Worm (Caenorhabditis elegans) whole organism, late embryonic: ENCODE data around the gene atg-7.

Experiments used
- ama-1 ChIP-seq: fragments of 150-350 bp; optimal IDR thresholded peaks from 2 replicates; lab custom pipeline; 2014
- dmd-4 ChIP-seq: sonication (generic microtip); optimal IDR thresholded peaks from 2 replicates; lab custom pipeline; 2016; ENCODE audit warnings: borderline replicate concordance, missing genetic modification characterization, missing compliant biosample characterization
- eyg-1 ChIP-seq: sonication (generic microtip); optimal IDR thresholded peaks from 2 replicates; lab custom pipeline; 2016; ENCODE audit warnings: missing genotype, missing genetic modification characterization, missing compliant biosample characterization
- lin-11 ChIP-seq: fragments of 200-800 bp; sonication (Bioruptor generic); optimal IDR thresholded peaks from 2 replicates; lab custom pipeline; 2018; ENCODE audit warnings: mild to moderate bottlenecking, missing genetic modification characterization, missing compliant biosample characterization
- nhr-11 ChIP-seq: fragments of 150-350 bp; optimal IDR thresholded peaks from 2 replicates; lab custom pipeline; 2014; ENCODE audit warnings: missing biosample characterization, missing genetic modification characterization
- pha-4 ChIP-seq: fragments of 150-350 bp; optimal IDR thresholded peaks from 2 replicates; lab custom pipeline; 2018; ENCODE audit warnings: missing biosample characterization, missing genetic modification reagents, missing genetic modification characterization
- pqm-1 ChIP-seq: sonication (generic microtip); optimal IDR thresholded peaks from 2 replicates; lab custom pipeline; 2016; ENCODE audit warnings: missing genetic modification characterization, missing compliant biosample characterization
- unc-86 ChIP-seq: sonication (generic microtip); optimal IDR thresholded peaks from 2 replicates; lab custom pipeline; 2016; ENCODE audit warnings: missing genetic modification characterization, missing compliant biosample characterization
- ztf-16 ChIP-seq: sonication (generic microtip); optimal IDR thresholded peaks from 2 replicates; lab custom pipeline; 2017; ENCODE audit warnings: missing genetic modification characterization, missing compliant biosample characterization

- TF ChIP-seq ama-1 (lab: Kevin White, UChicago) (no peak), eyg-1 (no peak), ztf-16 (tag; lab: Kevin White, UChicago) (no peak), dmd-4 (tag; lab: Kevin White, UChicago) (no peak), lin-11 (tag; lab: Kevin White, UChicago) (no peak), nhr-11 (no peak), unc-86 (tag; lab: Kevin White, UChicago) (no peak), pqm-1 (no peak), pha-4 (tag; lab: Kevin White, UChicago) (no peak)
Observed at ce11 chrIV:11067003-11067402, 13.9 kb downstream of the atg-7 start, which contains the start of gene ttr-17.
